Worm (Caenorhabditis elegans) whole organism, mixed stage, embryonic: ENCODE measurements around the gene dsl-7.

ENCODE experiments used
- M03D4.4 ChIP-seq: sonication (generic microtip); optimal IDR thresholded peaks from 2 replicates; lab custom pipeline; 2017; ENCODE audit warnings: mild to moderate bottlenecking, missing genetic modification characterization, missing compliant biosample characterization
- blmp-1 ChIP-seq: fragments of 150-350 bp; optimal IDR thresholded peaks from 2 replicates; lab custom pipeline; 2014; ENCODE audit warnings: missing biosample characterization, missing genetic modification characterization
- ceh-39 ChIP-seq: fragments of 150-350 bp; optimal IDR thresholded peaks from 2 replicates; lab custom pipeline; 2014; ENCODE audit warnings: missing biosample characterization, missing genetic modification characterization
- ceh-43 ChIP-seq: fragments of 200-800 bp; sonication (Bioruptor generic); optimal IDR thresholded peaks from 2 replicates; lab custom pipeline; 2018; ENCODE audit warnings: mild to moderate bottlenecking, missing genetic modification characterization, moderate library complexity, missing compliant biosample characterization
- ceh-83 ChIP-seq: fragments of 200-800 bp; sonication (Bioruptor generic); optimal IDR thresholded peaks from 2 replicates; lab custom pipeline; 2018; ENCODE audit warnings: mild to moderate bottlenecking, missing genetic modification characterization, missing compliant biosample characterization
- ces-1 ChIP-seq: fragments of 150-350 bp; optimal IDR thresholded peaks from 2 replicates; lab custom pipeline; 2014; ENCODE audit warnings: missing biosample characterization, missing genetic modification reagents, missing genetic modification characterization
- cnd-1 ChIP-seq: fragments of 200-800 bp; sonication (Bioruptor generic); optimal IDR thresholded peaks from 2 replicates; lab custom pipeline; 2018; ENCODE audit warnings: mild to moderate bottlenecking, missing genetic modification characterization, missing compliant biosample characterization
- drap-1 ChIP-seq: fragments of 200-800 bp; sonication (Bioruptor generic); optimal IDR thresholded peaks from 3 replicates; lab custom pipeline; 2018; ENCODE audit warnings: mild to moderate bottlenecking, missing genetic modification characterization, missing compliant biosample characterization
- elt-3 ChIP-seq: fragments of 150-350 bp; optimal IDR thresholded peaks from 2 replicates; lab custom pipeline; 2014; ENCODE audit warnings: missing biosample characterization, missing genetic modification characterization
- flh-1 ChIP-seq: fragments of 200-800 bp; sonication (Bioruptor generic); optimal IDR thresholded peaks from 2 replicates; lab custom pipeline; 2018; ENCODE audit warnings: mild to moderate bottlenecking, missing genetic modification characterization, moderate library complexity, missing compliant biosample characterization
- ham-2 ChIP-seq: fragments of 200-800 bp; sonication (Bioruptor generic); optimal IDR thresholded peaks from 2 replicates; lab custom pipeline; 2018; ENCODE audit warnings: mild to moderate bottlenecking, missing genetic modification characterization, missing compliant biosample characterization
- lin-32 ChIP-seq: fragments of 200-800 bp; sonication (Bioruptor generic); optimal IDR thresholded peaks from 2 replicates; lab custom pipeline; 2018; ENCODE audit warnings: mild to moderate bottlenecking, missing genetic modification characterization, missing compliant biosample characterization
- lsy-2 ChIP-seq: fragments of 150-350 bp; optimal IDR thresholded peaks from 2 replicates; lab custom pipeline; 2014; ENCODE audit warnings: missing biosample characterization, missing genetic modification characterization
- mab-5 ChIP-seq: fragments of 150-350 bp; optimal IDR thresholded peaks from 2 replicates; lab custom pipeline; 2014; ENCODE audit warnings: missing biosample characterization, missing genetic modification characterization
- mls-2 ChIP-seq: sonication (generic microtip); optimal IDR thresholded peaks from 2 replicates; lab custom pipeline; 2016; ENCODE audit warnings: mild to moderate bottlenecking, missing genetic modification characterization, moderate library complexity, missing compliant biosample characterization
- nhr-12 ChIP-seq: fragments of 150-350 bp; optimal IDR thresholded peaks from 2 replicates; lab custom pipeline; 2014; ENCODE audit warnings: missing biosample characterization, missing genetic modification characterization
- nhr-2 ChIP-seq: fragments of 150-350 bp; optimal IDR thresholded peaks from 2 replicates; lab custom pipeline; 2014; ENCODE audit warnings: missing biosample characterization, missing genetic modification characterization
- nhr-237 ChIP-seq: fragments of 150-350 bp; optimal IDR thresholded peaks from 2 replicates; lab custom pipeline; 2014; ENCODE audit warnings: missing biosample characterization, missing genetic modification characterization
- nhr-28 ChIP-seq: fragments of 150-350 bp; optimal IDR thresholded peaks from 2 replicates; lab custom pipeline; 2014; ENCODE audit warnings: missing biosample characterization, missing genetic modification characterization
- nhr-76 ChIP-seq: sonication (generic microtip); optimal IDR thresholded peaks from 2 replicates; lab custom pipeline; 2017; ENCODE audit warnings: missing biosample characterization, missing genetic modification characterization
- pha-4 ChIP-seq: fragments of 150-350 bp; optimal IDR thresholded peaks from 2 replicates; lab custom pipeline; 2018; ENCODE audit warnings: missing biosample characterization, missing genetic modification reagents, missing genetic modification characterization
- sem-2 ChIP-seq: fragments of 200-800 bp; sonication (Bioruptor generic); optimal IDR thresholded peaks from 2 replicates; lab custom pipeline; 2018; ENCODE audit warnings: mild to moderate bottlenecking, missing genetic modification characterization, missing compliant biosample characterization
- snpc-4 ChIP-seq: fragments of 150-350 bp; optimal IDR thresholded peaks from 2 replicates; lab custom pipeline; 2014; ENCODE audit warnings: missing biosample characterization, missing genetic modification characterization
- sptf-1 ChIP-seq: sonication (generic microtip); optimal IDR thresholded peaks from 2 replicates; lab custom pipeline; 2017; ENCODE audit warnings: mild to moderate bottlenecking, missing genetic modification characterization, moderate library complexity, missing compliant biosample characterization
- tbx-8 ChIP-seq: fragments of 200-800 bp; sonication (Bioruptor generic); optimal IDR thresholded peaks from 2 replicates; lab custom pipeline; 2018; ENCODE audit warnings: mild to moderate bottlenecking, missing genetic modification characterization, moderate library complexity, missing compliant biosample characterization
- unc-120 ChIP-seq: sonication (generic microtip); optimal IDR thresholded peaks from 2 replicates; lab custom pipeline; 2017; ENCODE audit warnings: missing genetic modification characterization, missing compliant biosample characterization; ENCODE audit not compliant: poor library complexity, severe bottlenecking
- unc-39 ChIP-seq: fragments of 150-350 bp; optimal IDR thresholded peaks from 2 replicates; lab custom pipeline; 2014; ENCODE audit warnings: missing biosample characterization, missing genetic modification characterization
- unc-62 ChIP-seq: fragments of 150-350 bp; optimal IDR thresholded peaks from 2 replicates; lab custom pipeline; 2014; ENCODE audit warnings: missing biosample characterization, missing genetic modification reagents, missing genetic modification characterization
- zip-8 ChIP-seq: fragments of 150-350 bp; optimal IDR thresholded peaks from 2 replicates; lab custom pipeline; 2014; ENCODE audit warnings: missing biosample characterization, missing genetic modification characterization
- ztf-11 ChIP-seq: fragments of 150-350 bp; optimal IDR thresholded peaks from 2 replicates; lab custom pipeline; 2014; ENCODE audit warnings: missing biosample characterization, missing genetic modification characterization

dsl-7 gene

ce11 chrV:12952287-12952686 is 40.7 kb upstream of the dsl-7 start, which contains the start of gene pqn-68:
Gene pqn-68, plus strand, starts transcription at chrV:12952636.
- TF ChIP-seq pha-4 (tag; lab: Kevin White, UChicago) (peak; percentile 8), unc-120 (tag; lab: Kevin White, UChicago) (no peak), unc-39 (tag; lab: Kevin White, UChicago) (no peak), drap-1 (GFP tag; lab: Kevin White, UChicago) (no peak)

ce11 chrV:12953702-12954101 is 39.2 kb upstream of the dsl-7 start, which contains the start of gene eif-3.K:
Gene eif-3.K, plus strand, starts transcription at chrV:12954002.
- no peak for TF ChIP-seq nhr-76
- TF ChIP-seq blmp-1: no peak
- no peak for TF ChIP-seq flh-1 (GFP tag; lab: Kevin White, UChicago)
- TF ChIP-seq ces-1 (GFP tag; lab: Kevin White, UChicago): no peak
- no peak for TF ChIP-seq nhr-237 (tag; lab: Kevin White, UChicago)
- no peak for TF ChIP-seq M03D4.4 (tag; lab: Kevin White, UChicago)
- no peak for TF ChIP-seq lsy-2 (tag; lab: Kevin White, UChicago)

- TF ChIP-seq ces-1 (GFP tag; lab: Kevin White, UChicago): no peak
- no peak for TF ChIP-seq sem-2
- TF ChIP-seq blmp-1: no peak
- TF ChIP-seq pha-4 (tag; lab: Kevin White, UChicago): no peak
- TF ChIP-seq nhr-12 (tag; lab: Kevin White, UChicago): no peak
- TF ChIP-seq nhr-76: no peak
- no peak for TF ChIP-seq mab-5 (tag; lab: Kevin White, UChicago)
- TF ChIP-seq ceh-83: no peak
- no peak for TF ChIP-seq cnd-1 (tag; lab: Kevin White, UChicago)
- no peak for TF ChIP-seq elt-3 (tag; lab: Kevin White, UChicago)
- no peak for TF ChIP-seq unc-39 (tag; lab: Kevin White, UChicago)
Observed at ce11 chrV:12954261-12954660, 38.7 kb upstream of the dsl-7 start.

ce11 chrV:12961085-12961560 is 31.8 kb upstream of the dsl-7 start, which contains the start of gene mpst-7:
Gene mpst-7, minus strand, starts transcription at chrV:12961135.
- TF ChIP-seq ceh-83 (no peak), snpc-4 (tag; lab: Kevin White, UChicago) (no peak), ceh-43 (GFP tag; lab: Kevin White, UChicago) (no peak), unc-62 (GFP tag; lab: Kevin White, UChicago) (no peak), lsy-2 (tag; lab: Kevin White, UChicago) (no peak), ces-1 (GFP tag; lab: Kevin White, UChicago) (no peak), cnd-1 (tag; lab: Kevin White, UChicago) (no peak), sptf-1 (no peak), ham-2 (GFP tag; lab: Kevin White, UChicago) (no peak), nhr-2 (tag; lab: Kevin White, UChicago) (no peak), M03D4.4 (tag; lab: Kevin White, UChicago) (no peak), mab-5 (tag; lab: Kevin White, UChicago) (no peak), ceh-39 (no peak), lin-32 (no peak), tbx-8 (GFP tag; lab: Kevin White, UChicago) (no peak), pha-4 (tag; lab: Kevin White, UChicago) (no peak)

- TF ChIP-seq ceh-83: no peak
- peak; percentile 62 for TF ChIP-seq zip-8 (tag; lab: Kevin White, UChicago)
Observed at ce11 chrV:12963192-12963591, 29.8 kb upstream of the dsl-7 start, which contains the start of gene hrg-9. Gene hrg-9, minus strand, starts transcription at chrV:12963343.

ce11 chrV:12964076-12964475 is 28.9 kb upstream of the dsl-7 start, which contains the start of gene srd-35:
Gene srd-35, plus strand, starts transcription at chrV:12964376.
- no peak for TF ChIP-seq nhr-28
- TF ChIP-seq nhr-2 (tag; lab: Kevin White, UChicago): no peak
- no peak for TF ChIP-seq zip-8 (tag; lab: Kevin White, UChicago)
- TF ChIP-seq ztf-11 (tag; lab: Kevin White, UChicago): no peak
- TF ChIP-seq mls-2 (tag; lab: Kevin White, UChicago): no peak
- TF ChIP-seq drap-1 (GFP tag; lab: Kevin White, UChicago): no peak
- no peak for TF ChIP-seq ceh-39
- no peak for TF ChIP-seq mab-5 (tag; lab: Kevin White, UChicago)
- TF ChIP-seq ham-2 (GFP tag; lab: Kevin White, UChicago): no peak
- TF ChIP-seq nhr-12 (tag; lab: Kevin White, UChicago): no peak
- TF ChIP-seq pha-4 (tag; lab: Kevin White, UChicago): no peak
- TF ChIP-seq elt-3 (tag; lab: Kevin White, UChicago): no peak
